Fruit fly (Drosophila melanogaster) whole organism, embryonic: Measurements from ENCODE around the gene CG31178.

Experiments
- Asciz ChIP-seq: fragments of 200-800 bp; sonication (Bioruptor generic); optimal IDR thresholded peaks from 2 replicates; lab custom pipeline; 2017; ENCODE audit warnings: missing biosample characterization, mild to moderate bottlenecking, missing genetic modification characterization, missing genetic modification reagents
- Atf-2 ChIP-seq: fragments of 200-800 bp; sonication (Bioruptor generic); optimal IDR thresholded peaks from 2 replicates; lab custom pipeline; 2016; ENCODE audit warnings: missing biosample characterization, missing genetic modification characterization
- C15 ChIP-seq: fragments of 200-800 bp; sonication (Bioruptor generic); IDR thresholded peaks from 3 replicates; pipeline ENCODE4 v1.3.6; 2022; ENCODE audit warnings: missing biosample characterization, missing genetic modification characterization
- CG10654 ChIP-seq: fragments of 200-800 bp; sonication (Bioruptor generic); optimal IDR thresholded peaks from 2 replicates; lab custom pipeline; 2016; ENCODE audit warnings: missing biosample characterization, missing genetic modification characterization
- CG11723 ChIP-seq: fragments of 200-800 bp; sonication (Bioruptor generic); optimal IDR thresholded peaks from 2 replicates; lab custom pipeline; 2017; ENCODE audit warnings: missing biosample characterization, mild to moderate bottlenecking, missing genetic modification characterization
- CG12071 ChIP-seq: fragments of 200-800 bp; sonication (Bioruptor generic); optimal IDR thresholded peaks from 3 replicates; lab custom pipeline; 2018; ENCODE audit warnings: missing biosample characterization, mild to moderate bottlenecking, missing genetic modification characterization
- CG12104 ChIP-seq: fragments of 200-800 bp; sonication (Bioruptor generic); optimal IDR thresholded peaks from 3 replicates; lab custom pipeline; 2016; ENCODE audit warnings: missing biosample characterization, missing genetic modification characterization
- CG13296 ChIP-seq: fragments of 200-800 bp; sonication (Bioruptor generic); optimal IDR thresholded peaks from 3 replicates; lab custom pipeline; 2018; ENCODE audit warnings: missing biosample characterization, mild to moderate bottlenecking, missing genetic modification characterization
- CG14710 ChIP-seq: fragments of 200-800 bp; sonication (Bioruptor generic); optimal IDR thresholded peaks from 3 replicates; lab custom pipeline; 2019; ENCODE audit warnings: missing biosample characterization, mild to moderate bottlenecking, missing genetic modification characterization, moderate library complexity
- CG15073 ChIP-seq: fragments of 200-800 bp; sonication (Bioruptor generic); optimal IDR thresholded peaks from 2 replicates; lab custom pipeline; 2016; ENCODE audit warnings: missing biosample characterization, missing genetic modification characterization
- CG15269 ChIP-seq: fragments of 200-800 bp; sonication (Bioruptor generic); optimal IDR thresholded peaks from 2 replicates; lab custom pipeline; 2018; ENCODE audit warnings: missing biosample characterization, mild to moderate bottlenecking, missing genetic modification characterization, moderate library complexity
- CG15696 ChIP-seq: fragments of 200-800 bp; sonication (Bioruptor generic); optimal IDR thresholded peaks from 2 replicates; lab custom pipeline; 2019; ENCODE audit warnings: missing biosample characterization, mild to moderate bottlenecking, missing genetic modification characterization, moderate library complexity
- CG1647 ChIP-seq: fragments of 200-800 bp; sonication (Bioruptor generic); optimal IDR thresholded peaks from 3 replicates; lab custom pipeline; 2016; ENCODE audit warnings: missing biosample characterization, missing genetic modification characterization
- CG16779 ChIP-seq: fragments of 200-800 bp; sonication (Bioruptor generic); IDR thresholded peaks from 2 replicates; pipeline ENCODE4 v1.3.6; 2022; ENCODE audit warnings: missing biosample characterization, missing genetic modification characterization
- CG17186 ChIP-seq: fragments of 200-800 bp; sonication (Bioruptor generic); optimal IDR thresholded peaks from 3 replicates; lab custom pipeline; 2017; ENCODE audit warnings: missing biosample characterization, missing genetic modification reagents, missing genetic modification characterization
- CG17802 ChIP-seq: fragments of 200-800 bp; sonication (Bioruptor generic); optimal IDR thresholded peaks from 2 replicates; lab custom pipeline; 2018; ENCODE audit warnings: missing biosample characterization, mild to moderate bottlenecking, missing genetic modification characterization, moderate library complexity
- CG2202 ChIP-seq: fragments of 200-800 bp; sonication (Bioruptor generic); optimal IDR thresholded peaks from 2 replicates; lab custom pipeline; 2018; ENCODE audit warnings: missing biosample characterization, mild to moderate bottlenecking, missing genetic modification characterization
- CG2678 ChIP-seq: fragments of 200-800 bp; sonication (Bioruptor generic); optimal IDR thresholded peaks from 3 replicates; lab custom pipeline; 2019; ENCODE audit warnings: missing biosample characterization, mild to moderate bottlenecking, missing genetic modification characterization, moderate library complexity
- CG33213 ChIP-seq: fragments of 200-800 bp; sonication (Bioruptor generic); optimal IDR thresholded peaks from 3 replicates; lab custom pipeline; 2016; ENCODE audit warnings: missing biosample characterization, missing genetic modification characterization
- CG3407 ChIP-seq: fragments of 200-800 bp; sonication (Bioruptor generic); optimal IDR thresholded peaks from 2 replicates; lab custom pipeline; 2018; ENCODE audit warnings: missing biosample characterization, mild to moderate bottlenecking, missing genetic modification characterization
- CG4282 ChIP-seq: fragments of 200-800 bp; sonication (Bioruptor generic); optimal IDR thresholded peaks from 2 replicates; lab custom pipeline; 2016; ENCODE audit warnings: missing biosample characterization, missing genetic modification characterization
- CG6765 ChIP-seq: fragments of 200-800 bp; sonication (Bioruptor generic); optimal IDR thresholded peaks from 3 replicates; lab custom pipeline; 2017; ENCODE audit warnings: missing biosample characterization, mild to moderate bottlenecking, missing genetic modification characterization
- CG6813 ChIP-seq: fragments of 200-800 bp; sonication (Bioruptor generic); optimal IDR thresholded peaks from 2 replicates; lab custom pipeline; 2017; ENCODE audit warnings: missing biosample characterization, missing genetic modification characterization, mild to moderate bottlenecking, moderate library complexity, missing genetic modification reagents
- CG7556 ChIP-seq: fragments of 200-800 bp; sonication (Bioruptor generic); optimal IDR thresholded peaks from 2 replicates; lab custom pipeline; 2017; ENCODE audit warnings: missing biosample characterization, mild to moderate bottlenecking, missing genetic modification characterization
- CG9609 ChIP-seq: fragments of 200-800 bp; sonication (Bioruptor generic); optimal IDR thresholded peaks from 3 replicates; lab custom pipeline; 2016; ENCODE audit warnings: missing biosample characterization, missing genetic modification characterization
- Chrac-16 ChIP-seq: fragments of 200-800 bp; sonication (Bioruptor generic); optimal IDR thresholded peaks from 3 replicates; lab custom pipeline; 2016; ENCODE audit warnings: missing biosample characterization, missing genetic modification characterization
- Doc2 ChIP-seq: fragments of 200-800 bp; sonication (Bioruptor generic); IDR thresholded peaks from 2 replicates; pipeline ENCODE4 v1.3.6; 2022; ENCODE audit warnings: missing biosample characterization, missing genetic modification characterization
- E2f1 ChIP-seq: fragments of 200-800 bp; sonication (Bioruptor generic); IDR thresholded peaks from 2 replicates; pipeline ENCODE4 v1.3.6; 2022; ENCODE audit warnings: missing biosample characterization, missing genetic modification characterization
- Elba2 ChIP-seq: fragments of 200-800 bp; sonication (Bioruptor generic); optimal IDR thresholded peaks from 3 replicates; lab custom pipeline; 2016; ENCODE audit warnings: missing biosample characterization, missing genetic modification characterization
- Gsc ChIP-seq: fragments of 200-800 bp; sonication (Bioruptor generic); IDR thresholded peaks from 2 replicates; pipeline ENCODE4 v1.3.6; 2022; ENCODE audit warnings: missing biosample characterization, missing genetic modification characterization
- HHEX ChIP-seq: fragments of 200-800 bp; sonication (Bioruptor generic); optimal IDR thresholded peaks from 3 replicates; lab custom pipeline; 2017; ENCODE audit warnings: missing biosample characterization, mild to moderate bottlenecking, missing genetic modification characterization, missing genetic modification reagents
- HmgZ ChIP-seq: fragments of 200-800 bp; sonication (Bioruptor generic); optimal IDR thresholded peaks from 2 replicates; lab custom pipeline; 2018; ENCODE audit warnings: missing biosample characterization, mild to moderate bottlenecking, missing genetic modification characterization
- Kr ChIP-seq: fragments of 200-800 bp; sonication (Bioruptor generic); optimal IDR thresholded peaks from 2 replicates; lab custom pipeline; 2017; ENCODE audit warnings: missing biosample characterization, mild to moderate bottlenecking, missing genetic modification characterization
- Pdp1 ChIP-seq, 2 experiments: fragments of 200-800 bp; sonication (Bioruptor generic); optimal IDR thresholded peaks; 3 replicates each; lab custom pipeline; 2016; ENCODE audit warnings: missing biosample characterization in 2 of 2, missing genetic modification characterization in 2 of 2, mild to moderate bottlenecking in 1 of 2, moderate library complexity in 1 of 2
- Six4 ChIP-seq: fragments of 200-800 bp; sonication (Bioruptor generic); optimal IDR thresholded peaks from 2 replicates; lab custom pipeline; 2016; ENCODE audit warnings: missing biosample characterization, missing genetic modification characterization
- Sox100B ChIP-seq: fragments of 200-800 bp; sonication (Bioruptor generic); optimal IDR thresholded peaks from 3 replicates; lab custom pipeline; 2018; ENCODE audit warnings: missing biosample characterization, mild to moderate bottlenecking, missing genetic modification characterization
- aop ChIP-seq: fragments of 200-800 bp; sonication (Bioruptor generic); IDR thresholded peaks from 2 replicates; pipeline ENCODE4 v1.3.6; 2022; ENCODE audit warnings: missing biosample characterization, missing genetic modification characterization
- fd102C ChIP-seq: fragments of 200-800 bp; sonication (Bioruptor generic); optimal IDR thresholded peaks from 2 replicates; lab custom pipeline; 2018; ENCODE audit warnings: missing biosample characterization, mild to moderate bottlenecking, missing genetic modification characterization, moderate library complexity
- gcm2 ChIP-seq: fragments of 200-800 bp; sonication (Bioruptor generic); optimal IDR thresholded peaks from 2 replicates; lab custom pipeline; 2016; ENCODE audit warnings: missing biosample characterization, missing genetic modification characterization
- grn ChIP-seq: fragments of 200-800 bp; sonication (Bioruptor generic); optimal IDR thresholded peaks from 3 replicates; lab custom pipeline; 2017; ENCODE audit warnings: missing biosample characterization, missing genetic modification characterization
- gsb ChIP-seq: fragments of 200-800 bp; sonication (Bioruptor generic); IDR thresholded peaks from 2 replicates; pipeline ENCODE4 v1.3.6; 2022; ENCODE audit warnings: missing biosample characterization, missing genetic modification characterization
- gsb-n ChIP-seq: fragments of 200-800 bp; sonication (Bioruptor generic); optimal IDR thresholded peaks from 3 replicates; lab custom pipeline; 2018; ENCODE audit warnings: missing biosample characterization, mild to moderate bottlenecking, missing genetic modification characterization
- lilli ChIP-seq: fragments of 200-800 bp; sonication (Bioruptor generic); optimal IDR thresholded peaks from 3 replicates; lab custom pipeline; 2016; ENCODE audit warnings: missing biosample characterization, missing genetic modification characterization
- lola ChIP-seq, 3 experiments: fragments of >200 bp in 2 of 3; fragments of 200-800 bp in 1 of 3; sonication (Bioruptor generic) in 1 of 3; optimal IDR thresholded peaks; 2 replicates each; lab custom pipeline; 2017 to 2019; ENCODE audit warnings: missing biosample characterization in 3 of 3, missing genetic modification characterization in 3 of 3, mild to moderate bottlenecking in 1 of 3, moderate library complexity in 1 of 3
- mam ChIP-seq: fragments of 200-800 bp; sonication (Bioruptor generic); optimal IDR thresholded peaks from 3 replicates; lab custom pipeline; 2016; ENCODE audit warnings: missing biosample characterization, missing genetic modification characterization
- onecut ChIP-seq: fragments of 200-800 bp; sonication (Bioruptor generic); IDR thresholded peaks from 2 replicates; pipeline ENCODE4 v1.3.6; 2022; ENCODE audit warnings: missing biosample characterization, missing genetic modification characterization
- peb ChIP-seq: fragments of 200-800 bp; sonication (Bioruptor generic); IDR thresholded peaks from 2 replicates; pipeline ENCODE4 v1.3.6; 2022; ENCODE audit warnings: missing biosample characterization, missing genetic modification characterization
- pho ChIP-seq: fragments of 200-800 bp; sonication (Bioruptor generic); optimal IDR thresholded peaks from 2 replicates; lab custom pipeline; 2016; ENCODE audit warnings: missing biosample characterization, missing genetic modification characterization
- prd ChIP-seq, 3 experiments: fragments of >200 bp in 2 of 3; fragments of 200-800 bp in 1 of 3; sonication (Bioruptor generic) in 1 of 3; optimal IDR thresholded peaks in 2 of 3; IDR thresholded peaks in 1 of 3; 2 replicates in 2 of 3; 3 replicates in 1 of 3; pipeline versions ENCODE4 v1.3.6 to Lab custom; 2017 to 2022; ENCODE audit warnings: missing biosample characterization in 1 of 3, missing genetic modification characterization in 1 of 3
- toy ChIP-seq: fragments of 200-800 bp; sonication (Bioruptor generic); IDR thresholded peaks from 2 replicates; pipeline ENCODE4 v1.3.6; 2022; ENCODE audit warnings: missing biosample characterization, missing genetic modification characterization
- usp ChIP-seq: fragments of >200 bp; optimal IDR thresholded peaks from 2 replicates; lab custom pipeline; 2017; ENCODE audit warnings: missing biosample characterization, missing genetic modification characterization

CG31178 gene

DNA sequence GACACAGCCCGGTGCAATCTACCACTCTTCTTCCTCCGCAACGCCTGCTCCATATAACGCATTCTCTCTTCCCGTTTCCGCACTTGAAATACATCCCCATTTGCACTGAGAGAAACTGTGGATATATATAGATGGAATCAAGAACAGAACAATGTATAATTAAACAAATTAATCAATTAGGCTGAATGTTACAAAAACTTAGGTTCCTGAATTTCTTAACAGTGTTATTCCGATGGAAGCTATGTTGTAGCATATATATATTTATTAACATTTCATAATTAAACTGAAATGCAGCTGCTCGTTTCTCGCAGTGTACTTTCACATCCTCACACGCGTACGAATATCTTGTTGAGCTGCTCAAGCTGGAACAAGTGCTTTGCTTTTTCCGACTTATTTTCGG is 14.0 kb upstream of the CG31178 start (continued):
- TF ChIP-seq Atf-2 (GFP tag; lab: Kevin White, UChicago) (peak; percentile 39), CG15696 (tag; lab: Kevin White, UChicago) (peak; percentile 62), gsb-n (tag; lab: Kevin White, UChicago) (peak; percentile 72), gsb (GFP tag; lab: Robert Waterston, UW) (no peak), fd102C (GFP tag; lab: Kevin White, UChicago) (peak; percentile 16), Chrac-16 (GFP tag; lab: Kevin White, UChicago) (peak; percentile 51), E2f1 (GFP tag; lab: Robert Waterston, UW) (peak; percentile 39; the same call in 1 of the 2 replicates), HmgZ (tag; lab: Kevin White, UChicago) (no peak), CG13296 (no peak), Doc2 (GFP tag; lab: Robert Waterston, UW) (no peak), mam (no peak), Pdp1 (GFP tag; optimal IDR thresholded peaks at IDR 0.05; lab: Kevin White, UChicago) (peak; percentile 12 to 34), CG2678 (tag; lab: Kevin White, UChicago) (peak; percentile 49), gcm2 (GFP tag; lab: Kevin White, UChicago) (no peak), CG6813 (GFP tag; lab: Kevin White, UChicago) (no peak), CG11723 (GFP tag; lab: Kevin White, UChicago) (peak; percentile 9), CG7556 (GFP tag; lab: Kevin White, UChicago) (peak; percentile 30), Asciz (GFP tag; lab: Kevin White, UChicago) (peak; percentile 46), aop (no peak), CG14710 (tag; lab: Kevin White, UChicago) (peak; percentile 53), CG6765 (GFP tag; lab: Kevin White, UChicago) (no peak), CG17186 (no peak), onecut (peak; percentile 33), CG4282 (GFP tag; lab: Kevin White, UChicago) (no peak), CG9609 (GFP tag; lab: Kevin White, UChicago) (peak; percentile 23), grn (GFP tag; lab: Kevin White, UChicago) (no peak), CG17802 (tag; lab: Kevin White, UChicago) (peak; percentile 8), CG10654 (GFP tag; lab: Kevin White, UChicago) (peak; percentile 20), Gsc (GFP tag; lab: Robert Waterston, UW) (no peak), HHEX (GFP tag; lab: Kevin White, UChicago) (peak; percentile 8), CG15269 (no peak), CG15073 (GFP tag; lab: Kevin White, UChicago) (peak; percentile 34), peb (GFP tag; lab: Robert Waterston, UW) (no peak), Six4 (GFP tag; lab: Kevin White, UChicago) (peak; percentile 22), CG3407 (peak; percentile 5), CG16779 (no peak), pho (GFP tag; lab: Kevin White, UChicago) (no peak), usp (GFP tag; lab: Kevin White, UChicago) (no peak), toy (GFP tag; lab: Robert Waterston, UW) (no peak), CG33213 (GFP tag; lab: Kevin White, UChicago) (no peak), lola (GFP tag; optimal IDR thresholded peaks at IDR 0.05; lab: Kevin White, UChicago) (peak in 1 of 3 experiments; percentile 75), CG2202 (tag; lab: Kevin White, UChicago) (peak; percentile 42), CG12071 (GFP tag; lab: Kevin White, UChicago) (no peak), Sox100B (GFP tag; lab: Kevin White, UChicago) (peak; percentile 38), prd (optimal IDR thresholded peaks at IDR 0.05; lab: Kevin White, UChicago) (no peak), prd (GFP tag; IDR thresholded peaks at IDR 0.05; lab: Robert Waterston, UW) (peak; percentile 68), Kr (no peak), CG12104 (GFP tag; lab: Kevin White, UChicago) (no peak), Elba2 (GFP tag; lab: Kevin White, UChicago) (no peak), lilli (peak; percentile 51), C15 (GFP tag; lab: Robert Waterston, UW) (no peak), CG1647 (no peak)
